Fruit fly (Drosophila melanogaster) whole organism, adult: ENCODE data around the gene Arp8.
A peak's percentile ranks its signal among the peaks of the same experiment; 100 is the strongest.

ENCODE experiments used
- CG1620 ChIP-seq: fragments of 200-800 bp; sonication (Bioruptor generic); optimal IDR thresholded peaks from 2 replicates; lab custom pipeline; 2016; ENCODE audit warnings: missing biosample characterization, missing genetic modification characterization
- Crg-1 ChIP-seq: fragments of 200-800 bp; sonication (Bioruptor generic); optimal IDR thresholded peaks from 2 replicates; lab custom pipeline; 2016; ENCODE audit warnings: missing biosample characterization, missing genetic modification characterization
- bab1 ChIP-seq: fragments of 200-800 bp; sonication (Bioruptor generic); optimal IDR thresholded peaks from 3 replicates; lab custom pipeline; 2019; ENCODE audit warnings: missing biosample characterization, mild to moderate bottlenecking, missing genetic modification characterization, moderate library complexity
- cic ChIP-seq: fragments of 200-800 bp; sonication (Bioruptor generic); optimal IDR thresholded peaks from 2 replicates; lab custom pipeline; 2017; ENCODE audit warnings: missing biosample characterization, mild to moderate bottlenecking, missing genetic modification characterization, moderate library complexity
- kay ChIP-seq: fragments of 200-800 bp; sonication (Bioruptor generic); peaks from one replicate; lab custom pipeline; 2016; ENCODE audit warnings: missing biosample characterization, missing genetic modification characterization, borderline replicate concordance
- pad ChIP-seq: fragments of 200-800 bp; sonication (Bioruptor generic); optimal IDR thresholded peaks from 3 replicates; lab custom pipeline; 2017; ENCODE audit warnings: missing biosample characterization, missing genetic modification characterization, mild to moderate bottlenecking, moderate library complexity, missing genetic modification reagents

dm6 chrX:17845820-17846379 is 14.7 kb downstream of the Arp8 start:
- TF ChIP-seq CG1620 (GFP tag; lab: Kevin White, UChicago) (no peak), pad (GFP tag; lab: Kevin White, UChicago) (no peak), kay (no peak), bab1 (GFP tag; lab: Kevin White, UChicago) (no peak), cic (GFP tag; lab: Kevin White, UChicago) (peak; percentile 19), Crg-1 (no peak)
